Worm (Caenorhabditis elegans) whole organism, L3 larva: ENCODE measurements around the gene clec-223.

Source experiments
- R02D3.7 ChIP-seq: fragments of 150-350 bp; optimal IDR thresholded peaks from 2 replicates; lab custom pipeline; 2014; ENCODE audit warnings: missing biosample characterization, missing genetic modification characterization
- aly-2 ChIP-seq: fragments of 150-350 bp; optimal IDR thresholded peaks from 2 replicates; lab custom pipeline; 2014; ENCODE audit warnings: missing biosample characterization, missing genetic modification characterization
- ama-1 ChIP-seq: fragments of 150-350 bp; optimal IDR thresholded peaks from 2 replicates; lab custom pipeline; 2018
- ceh-16 ChIP-seq: sonication (generic microtip); optimal IDR thresholded peaks from 2 replicates; lab custom pipeline; 2017; ENCODE audit warnings: missing biosample characterization, missing genetic modification characterization
- ceh-28 ChIP-seq: fragments of 150-350 bp; optimal IDR thresholded peaks from 2 replicates; lab custom pipeline; 2014; ENCODE audit warnings: missing biosample characterization, missing genetic modification reagents, missing genetic modification characterization
- ceh-82 ChIP-seq: fragments of 150-350 bp; optimal IDR thresholded peaks from 2 replicates; lab custom pipeline; 2014; ENCODE audit warnings: missing biosample characterization, missing genetic modification characterization
- ceh-9 ChIP-seq: sonication (generic microtip); optimal IDR thresholded peaks from 2 replicates; lab custom pipeline; 2018; ENCODE audit warnings: missing biosample characterization, missing genetic modification characterization
- daf-12 ChIP-seq: fragments of 150-350 bp; optimal IDR thresholded peaks from 2 replicates; lab custom pipeline; 2014; ENCODE audit warnings: missing biosample characterization, missing genetic modification reagents, missing genetic modification characterization
- egl-27 ChIP-seq: sonication (generic microtip); optimal IDR thresholded peaks from 4 replicates; lab custom pipeline; 2017; ENCODE audit warnings: missing biosample characterization, missing genetic modification reagents, missing genetic modification characterization
- egl-5 ChIP-seq: fragments of 150-350 bp; optimal IDR thresholded peaks from 2 replicates; lab custom pipeline; 2017; ENCODE audit warnings: missing biosample characterization, missing genetic modification reagents, missing genetic modification characterization, inconsistent platforms
- elt-1 ChIP-seq: fragments of 150-350 bp; optimal IDR thresholded peaks from 2 replicates; lab custom pipeline; 2014; ENCODE audit warnings: missing biosample characterization, missing genetic modification characterization
- elt-2 ChIP-seq: sonication (generic microtip); optimal IDR thresholded peaks from 2 replicates; lab custom pipeline; 2016; ENCODE audit warnings: missing genetic modification reagents, mild to moderate bottlenecking, missing genetic modification characterization, missing compliant biosample characterization
- elt-3 ChIP-seq, 3 experiments: fragments of 150-350 bp in 1 of 3; sonication (generic microtip) in 2 of 3; optimal IDR thresholded peaks; 2 replicates in 2 of 3; 4 replicates in 1 of 3; lab custom pipeline; 2014 to 2017; ENCODE audit warnings: missing biosample characterization in 3 of 3, missing genetic modification characterization in 3 of 3
- eor-1 ChIP-seq, 2 experiments: fragments of 150-350 bp; optimal IDR thresholded peaks; 2 replicates each; lab custom pipeline; 2014 to 2018; ENCODE audit warnings: missing biosample characterization in 2 of 2, missing genetic modification characterization in 2 of 2
- fkh-10 ChIP-seq: sonication (generic microtip); optimal IDR thresholded peaks from 2 replicates; lab custom pipeline; 2017; ENCODE audit warnings: missing biosample characterization, missing genetic modification reagents, missing genetic modification characterization
- fos-1 ChIP-seq: fragments of 150-350 bp; optimal IDR thresholded peaks from 2 replicates; lab custom pipeline; 2014; ENCODE audit warnings: missing biosample characterization, missing genetic modification characterization
- hmg-11 ChIP-seq: sonication (generic microtip); optimal IDR thresholded peaks from 2 replicates; lab custom pipeline; 2016; ENCODE audit warnings: missing genetic modification characterization, missing compliant biosample characterization
- jun-1 ChIP-seq: fragments of 150-350 bp; optimal IDR thresholded peaks from 2 replicates; lab custom pipeline; 2014; ENCODE audit warnings: missing biosample characterization, missing genetic modification reagents, missing genetic modification characterization
- lin-15B ChIP-seq: fragments of 150-350 bp; optimal IDR thresholded peaks from 2 replicates; lab custom pipeline; 2014; ENCODE audit warnings: missing biosample characterization, missing genetic modification characterization
- lin-39 ChIP-seq: fragments of 150-350 bp; optimal IDR thresholded peaks from 2 replicates; lab custom pipeline; 2018; ENCODE audit warnings: missing biosample characterization, missing genetic modification reagents, missing genetic modification characterization
- lsy-12 ChIP-seq: sonication (generic microtip); optimal IDR thresholded peaks from 2 replicates; lab custom pipeline; 2016; ENCODE audit warnings: mild to moderate bottlenecking, missing genetic modification characterization, missing compliant biosample characterization
- mdl-1 ChIP-seq: fragments of 150-350 bp; optimal IDR thresholded peaks from 2 replicates; lab custom pipeline; 2014; ENCODE audit warnings: missing biosample characterization, missing genetic modification characterization
- mml-1 ChIP-seq: fragments of 150-350 bp; sonication (generic microtip); optimal IDR thresholded peaks from 3 replicates; lab custom pipeline; 2014; ENCODE audit warnings: missing biosample characterization, missing genetic modification characterization
- nfya-1 ChIP-seq: sonication (generic microtip); optimal IDR thresholded peaks from 2 replicates; lab custom pipeline; 2017; ENCODE audit warnings: missing genetic modification characterization, mild to moderate bottlenecking, missing compliant biosample characterization, antibody characterized with exemption, moderate library complexity; ENCODE audit not compliant: insufficient read depth
- nhr-11 ChIP-seq: fragments of 150-350 bp; optimal IDR thresholded peaks from 2 replicates; lab custom pipeline; 2014; ENCODE audit warnings: missing biosample characterization, missing genetic modification characterization
- nhr-12 ChIP-seq: fragments of 150-350 bp; optimal IDR thresholded peaks from 2 replicates; lab custom pipeline; 2014; ENCODE audit warnings: missing biosample characterization, missing genetic modification characterization
- nhr-23 ChIP-seq: fragments of 150-350 bp; optimal IDR thresholded peaks from 2 replicates; lab custom pipeline; 2014; ENCODE audit warnings: missing biosample characterization, missing genetic modification reagents, missing genetic modification characterization
- nhr-237 ChIP-seq: fragments of 150-350 bp; optimal IDR thresholded peaks from 2 replicates; lab custom pipeline; 2014; ENCODE audit warnings: missing biosample characterization, missing genetic modification characterization
- nhr-25 ChIP-seq: sonication (generic microtip); optimal IDR thresholded peaks from 2 replicates; lab custom pipeline; 2017; ENCODE audit warnings: missing biosample characterization, missing genetic modification characterization
- nhr-28 ChIP-seq: fragments of 150-350 bp; optimal IDR thresholded peaks from 2 replicates; lab custom pipeline; 2014; ENCODE audit warnings: missing biosample characterization, missing genetic modification characterization
- nhr-43 ChIP-seq: sonication (generic microtip); optimal IDR thresholded peaks from 2 replicates; lab custom pipeline; 2016; ENCODE audit warnings: mild to moderate bottlenecking, missing genetic modification characterization, missing compliant biosample characterization; ENCODE audit not compliant: poor library complexity, severe bottlenecking
- nhr-67 ChIP-seq: fragments of 150-350 bp; optimal IDR thresholded peaks from 2 replicates; lab custom pipeline; 2014; ENCODE audit warnings: missing biosample characterization, missing genetic modification characterization
- nhr-77 ChIP-seq: fragments of 150-350 bp; optimal IDR thresholded peaks from 2 replicates; lab custom pipeline; 2014; ENCODE audit warnings: missing biosample characterization, missing genetic modification characterization
- pha-4 ChIP-seq: fragments of 150-350 bp; optimal IDR thresholded peaks from 2 replicates; lab custom pipeline; 2014; ENCODE audit warnings: missing biosample characterization, missing genetic modification reagents, missing genetic modification characterization
- pqm-1 ChIP-seq: fragments of 150-350 bp; optimal IDR thresholded peaks from 2 replicates; lab custom pipeline; 2017; ENCODE audit warnings: missing biosample characterization, missing genetic modification characterization, inconsistent platforms
- sea-2 ChIP-seq: fragments of 150-350 bp; sonication (generic microtip); optimal IDR thresholded peaks from 4 replicates; lab custom pipeline; 2014; ENCODE audit warnings: missing biosample characterization, missing genetic modification reagents, missing genetic modification characterization
- skn-1 ChIP-seq: fragments of 150-350 bp; optimal IDR thresholded peaks from 2 replicates; lab custom pipeline; 2014; ENCODE audit warnings: missing biosample characterization, missing genetic modification characterization
- snpc-4 ChIP-seq: fragments of 150-350 bp; optimal IDR thresholded peaks from 2 replicates; lab custom pipeline; 2014; ENCODE audit warnings: missing biosample characterization, missing genetic modification characterization
- tbx-2 ChIP-seq: sonication (generic microtip); optimal IDR thresholded peaks from 2 replicates; lab custom pipeline; 2016; ENCODE audit warnings: mild to moderate bottlenecking, missing genetic modification characterization, missing compliant biosample characterization
- unc-62 ChIP-seq: fragments of 150-350 bp; sonication (generic microtip); optimal IDR thresholded peaks from 4 replicates; lab custom pipeline; 2014; ENCODE audit warnings: missing biosample characterization, missing genetic modification reagents, missing genetic modification characterization
- ztf-11 ChIP-seq: fragments of 150-350 bp; optimal IDR thresholded peaks from 2 replicates; lab custom pipeline; 2014; ENCODE audit warnings: missing biosample characterization, missing genetic modification characterization
- ztf-4 ChIP-seq: fragments of 150-350 bp; optimal IDR thresholded peaks from 2 replicates; lab custom pipeline; 2014; ENCODE audit warnings: missing biosample characterization, missing genetic modification characterization

Gene clec-223

ce11 chrV:11272848-11273247 is at the start of gene clec-223:
Gene clec-223 (plus strand): TSS chrV:11273148.
- TF ChIP-seq nhr-67 (tag; lab: Kevin White, UChicago) (no peak), jun-1 (no peak), nhr-23 (tag; lab: Kevin White, UChicago) (no peak), lin-39 (tag; lab: Kevin White, UChicago) (no peak), fos-1 (tag; lab: Kevin White, UChicago) (no peak), egl-5 (no peak), lsy-12 (tag; lab: Kevin White, UChicago) (no peak), skn-1 (tag; lab: Kevin White, UChicago) (no peak), elt-1 (tag; lab: Kevin White, UChicago) (no peak), ama-1 (lab: Kevin White, UChicago) (no peak), ztf-11 (tag; lab: Kevin White, UChicago) (no peak), lin-15B (tag; lab: Kevin White, UChicago) (no peak), ceh-16 (tag; lab: Kevin White, UChicago) (no peak), ceh-82 (tag; lab: Kevin White, UChicago) (no peak)
- TF ChIP-seq, all 47 proteins: peak for 0

ce11 chrV:11223698-11224097 is 49.2 kb upstream of the clec-223 start:
- TF ChIP-seq nfya-1 (tag; lab: Kevin White, UChicago) = no peak
- no peak for TF ChIP-seq elt-1 (tag; lab: Kevin White, UChicago)
- TF ChIP-seq ztf-11 (tag; lab: Kevin White, UChicago) = no peak
- TF ChIP-seq nhr-11 (tag; lab: Kevin White, UChicago) = no peak
- TF ChIP-seq elt-3 (tag; optimal IDR thresholded peaks at IDR 0.05; lab: Kevin White, UChicago) = no peak
- no peak for TF ChIP-seq pha-4
- no peak for TF ChIP-seq nhr-23 (tag; lab: Kevin White, UChicago)
- TF ChIP-seq sea-2 (GFP tag; lab: Kevin White, UChicago) = no peak
- no peak for TF ChIP-seq nhr-77 (tag; lab: Kevin White, UChicago)
- no peak for TF ChIP-seq R02D3.7 (tag; lab: Kevin White, UChicago)
- TF ChIP-seq pqm-1 (tag; lab: Kevin White, UChicago) = no peak
- TF ChIP-seq fkh-10 (GFP tag; lab: Kevin White, UChicago) = no peak
- no peak for TF ChIP-seq aly-2
- no peak for TF ChIP-seq ama-1 (lab: Kevin White, UChicago)
- no peak for TF ChIP-seq egl-5
- no peak for TF ChIP-seq ceh-9 (tag; lab: Kevin White, UChicago)
- no peak for TF ChIP-seq nhr-237 (tag; lab: Kevin White, UChicago)
- no peak for TF ChIP-seq lin-39 (tag; lab: Kevin White, UChicago)
- no peak for TF ChIP-seq unc-62 (GFP tag; lab: Kevin White, UChicago)

DNA sequence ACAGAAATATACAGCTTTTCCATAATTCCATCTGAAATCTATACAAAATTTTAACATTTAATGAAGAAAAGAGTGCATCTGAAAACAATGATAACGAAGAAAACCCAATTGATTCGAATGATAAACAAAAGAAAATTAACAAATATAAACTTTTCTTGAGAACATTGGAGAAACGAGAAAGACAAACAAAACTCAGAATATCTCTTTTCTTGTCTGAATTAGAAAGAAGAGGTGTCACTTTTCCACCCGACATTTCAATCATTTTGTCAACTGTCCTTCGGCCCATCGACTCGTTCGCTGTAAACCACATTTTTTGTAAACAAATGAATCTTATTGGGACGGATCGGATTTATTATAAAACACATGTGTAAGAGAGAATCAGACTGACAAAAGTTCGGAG is 47.0 kb upstream of the clec-223 start, which contains the start of gene bgal-1:
bgal-1 (minus strand) TSS at position 38 of the 400 bp plus-strand sequence.
- TF ChIP-seq lin-39 (tag; lab: Kevin White, UChicago) (peak; percentile 4), nhr-28 (tag; lab: Kevin White, UChicago) (no peak), nhr-23 (tag; lab: Kevin White, UChicago) (peak; percentile 40), tbx-2 (tag; lab: Kevin White, UChicago) (peak; percentile 1), sea-2 (GFP tag; lab: Kevin White, UChicago) (no peak), nfya-1 (tag; lab: Kevin White, UChicago) (peak; percentile 15), lsy-12 (tag; lab: Kevin White, UChicago) (peak; percentile 33), ceh-16 (tag; lab: Kevin White, UChicago) (no peak), ama-1 (lab: Kevin White, UChicago) (peak; percentile 69), eor-1 (tag; optimal IDR thresholded peaks at IDR 0.05; lab: Kevin White, UChicago) (no peak), ceh-9 (tag; lab: Kevin White, UChicago) (no peak), R02D3.7 (tag; lab: Kevin White, UChicago) (no peak), ceh-28 (tag; lab: Kevin White, UChicago) (no peak), nhr-25 (tag; lab: Kevin White, UChicago) (peak; percentile 21), pha-4 (peak; percentile 62), elt-2 (peak; percentile 23), mdl-1 (tag; lab: Kevin White, UChicago) (no peak)

DNA sequence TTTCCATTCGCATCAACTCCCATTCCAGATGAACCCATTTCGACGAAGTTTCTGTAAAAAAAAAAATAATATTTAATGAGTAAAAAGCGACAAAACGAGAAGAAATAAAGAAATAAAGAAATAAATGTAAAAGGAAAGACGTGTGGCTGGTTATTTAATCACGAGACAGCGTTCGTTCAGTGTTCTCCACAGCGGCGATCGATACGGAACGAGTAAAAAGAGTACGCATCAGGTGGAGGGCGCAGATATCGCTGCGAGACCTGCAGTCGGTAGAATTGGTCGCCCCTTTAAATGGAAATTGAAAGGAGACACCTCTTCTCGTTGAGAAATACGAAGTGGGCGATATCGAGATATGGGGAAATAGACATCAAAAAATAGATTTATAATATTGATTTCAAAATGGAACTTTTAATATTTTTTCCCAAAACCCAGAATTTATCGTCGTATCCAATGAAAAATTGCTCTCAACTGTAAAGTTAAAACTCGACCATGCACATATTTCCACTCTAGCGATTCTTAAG is 44.2 kb upstream of the clec-223 start, which contains the start of gene pqn-70:
pqn-70 (minus strand) TSS at position 51 of the 521 bp plus-strand sequence.
- TF ChIP-seq elt-1 (tag; lab: Kevin White, UChicago) (no peak), ztf-4 (tag; lab: Kevin White, UChicago) (peak; percentile 55), nhr-43 (tag; lab: Kevin White, UChicago) (peak; percentile 75), nhr-77 (tag; lab: Kevin White, UChicago) (no peak), lin-39 (tag; lab: Kevin White, UChicago) (peak; percentile 89), elt-2 (peak; percentile 67), unc-62 (GFP tag; lab: Kevin White, UChicago) (no peak), mdl-1 (tag; lab: Kevin White, UChicago) (peak; percentile 19), tbx-2 (tag; lab: Kevin White, UChicago) (peak; percentile 45), nhr-28 (tag; lab: Kevin White, UChicago) (no peak), hmg-11 (peak; percentile 91), jun-1 (peak; percentile 66), lin-15B (tag; lab: Kevin White, UChicago) (peak; percentile 81), ama-1 (lab: Kevin White, UChicago) (peak; percentile 63), egl-27 (tag; lab: Kevin White, UChicago) (peak; percentile 19), pha-4 (peak; percentile 89), ceh-82 (tag; lab: Kevin White, UChicago) (peak; percentile 73), nhr-25 (tag; lab: Kevin White, UChicago) (peak; percentile 86), daf-12 (tag; lab: Kevin White, UChicago) (no peak), R02D3.7 (tag; lab: Kevin White, UChicago) (peak; percentile 53), egl-5 (peak; percentile 77), mml-1 (tag; lab: Kevin White, UChicago) (no peak), nhr-12 (tag; lab: Kevin White, UChicago) (no peak), nhr-23 (tag; lab: Kevin White, UChicago) (peak; percentile 89), snpc-4 (tag; lab: Kevin White, UChicago) (peak; percentile 87)
